Worm (Caenorhabditis elegans) whole organism, mixed stage, embryonic: Measurements from ENCODE around the gene K11H12.4.

ENCODE experiments used
- blmp-1 ChIP-seq: fragments of 150-350 bp; optimal IDR thresholded peaks from 2 replicates; lab custom pipeline; 2014; ENCODE audit warnings: missing biosample characterization, missing genetic modification characterization
- elt-1 ChIP-seq: sonication (generic microtip); optimal IDR thresholded peaks from 2 replicates; lab custom pipeline; 2017; ENCODE audit warnings: missing genetic modification characterization, mild to moderate bottlenecking, missing compliant biosample characterization, antibody characterized with exemption, moderate library complexity, borderline replicate concordance; ENCODE audit not compliant: insufficient read depth
- nhr-12 ChIP-seq: fragments of 150-350 bp; optimal IDR thresholded peaks from 2 replicates; lab custom pipeline; 2014; ENCODE audit warnings: missing biosample characterization, missing genetic modification characterization
- nhr-2 ChIP-seq: fragments of 150-350 bp; optimal IDR thresholded peaks from 2 replicates; lab custom pipeline; 2014; ENCODE audit warnings: missing biosample characterization, missing genetic modification characterization
- nhr-237 ChIP-seq: fragments of 150-350 bp; optimal IDR thresholded peaks from 2 replicates; lab custom pipeline; 2014; ENCODE audit warnings: missing biosample characterization, missing genetic modification characterization
- nhr-76 ChIP-seq: sonication (generic microtip); optimal IDR thresholded peaks from 2 replicates; lab custom pipeline; 2017; ENCODE audit warnings: missing biosample characterization, missing genetic modification characterization
- pha-4 ChIP-seq: fragments of 150-350 bp; optimal IDR thresholded peaks from 2 replicates; lab custom pipeline; 2018; ENCODE audit warnings: missing biosample characterization, missing genetic modification reagents, missing genetic modification characterization
- snpc-4 ChIP-seq: fragments of 150-350 bp; optimal IDR thresholded peaks from 2 replicates; lab custom pipeline; 2014; ENCODE audit warnings: missing biosample characterization, missing genetic modification characterization
- unc-39 ChIP-seq: fragments of 150-350 bp; optimal IDR thresholded peaks from 2 replicates; lab custom pipeline; 2014; ENCODE audit warnings: missing biosample characterization, missing genetic modification characterization
- unc-62 ChIP-seq: fragments of 150-350 bp; optimal IDR thresholded peaks from 2 replicates; lab custom pipeline; 2014; ENCODE audit warnings: missing biosample characterization, missing genetic modification reagents, missing genetic modification characterization

DNA sequence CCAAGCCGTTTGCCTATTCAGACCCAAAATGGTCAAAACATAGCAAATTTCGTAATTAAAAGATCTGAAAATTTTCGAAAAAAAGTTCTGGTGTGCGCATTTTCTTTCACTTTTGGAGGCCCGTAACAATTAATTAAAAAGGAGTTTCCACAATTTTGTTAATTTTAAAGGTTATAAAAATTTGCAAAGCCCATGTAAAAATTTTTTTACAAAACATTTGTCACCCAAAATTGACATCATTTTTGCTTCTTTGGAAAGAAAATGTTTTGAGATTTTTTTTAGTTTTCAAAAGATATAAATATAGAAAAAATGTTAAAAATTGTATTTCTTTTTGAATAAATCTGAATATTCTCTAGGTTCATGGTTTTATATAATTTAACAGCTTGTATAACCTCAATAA, 8.7 kb downstream of the K11H12.4 start, which contains the start of gene K11H12.6:
- no peak for TF ChIP-seq unc-39 (tag; lab: Kevin White, UChicago)
- TF ChIP-seq blmp-1 (tag; lab: Kevin White, UChicago), result no peak
- no peak for TF ChIP-seq pha-4 (tag; lab: Kevin White, UChicago)
- no peak for TF ChIP-seq nhr-12 (tag; lab: Kevin White, UChicago)
- TF ChIP-seq elt-1 (tag; lab: Kevin White, UChicago), result no peak
- TF ChIP-seq nhr-237 (tag; lab: Kevin White, UChicago), result no peak
- TF ChIP-seq unc-62 (GFP tag; lab: Kevin White, UChicago), result no peak
- TF ChIP-seq snpc-4 (tag; lab: Kevin White, UChicago), result no peak
- no peak for TF ChIP-seq nhr-76 (tag; lab: Kevin White, UChicago)
- no peak for TF ChIP-seq nhr-2
